Worm (Caenorhabditis elegans) whole organism, midembryonic: ENCODE data around the gene C16B8.4.

ENCODE experiments used
- T22C8.4 ChIP-seq: fragments of 200-800 bp; sonication (Bioruptor generic); IDR thresholded peaks from 2 replicates; pipeline ENCODE4 v1.3.6; 2022; ENCODE audit warnings: missing genetic modification characterization, missing compliant biosample characterization
- klf-2 ChIP-seq: fragments of 200-800 bp; sonication (Bioruptor generic); conservative IDR thresholded peaks from 2 replicates; pipeline ENCODE4 v1.3.6; 2022; ENCODE audit warnings: missing genetic modification reagents, missing genetic modification characterization, missing compliant biosample characterization
- ref-1 ChIP-seq: fragments of 200-800 bp; sonication (Bioruptor generic); conservative IDR thresholded peaks from 2 replicates; pipeline ENCODE4 v1.3.6; 2022; ENCODE audit warnings: missing genetic modification reagents, missing genetic modification characterization, missing compliant biosample characterization
- tab-1 ChIP-seq: fragments of 200-800 bp; sonication (Bioruptor generic); IDR thresholded peaks from 2 replicates; pipeline ENCODE4 v1.3.6; 2022; ENCODE audit warnings: missing genetic modification characterization, missing compliant biosample characterization

DNA sequence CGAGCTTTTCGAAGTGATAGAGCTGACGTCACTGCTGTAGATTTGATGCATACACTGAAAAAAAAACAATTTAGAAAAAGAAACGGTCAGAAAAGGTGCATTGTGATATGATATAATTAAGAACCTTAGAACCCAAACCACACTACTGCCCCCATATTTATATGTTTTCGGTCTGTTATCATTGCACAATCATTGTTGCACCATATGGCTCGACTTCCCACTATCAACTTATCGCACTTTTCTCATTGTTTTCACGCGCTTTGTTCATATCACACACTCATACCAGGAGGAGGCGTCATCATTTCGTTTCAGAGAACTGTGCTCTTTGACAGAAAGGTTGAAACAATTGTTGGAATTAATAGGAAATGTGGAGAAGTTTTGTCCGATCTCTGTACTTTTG, 35.5 kb upstream of the C16B8.4 start:
- TF ChIP-seq klf-2 (GFP tag; lab: Robert Waterston, UW) (no peak), tab-1 (GFP tag; lab: Robert Waterston, UW) (no peak), ref-1 (GFP tag; lab: Robert Waterston, UW) (no peak), T22C8.4 (GFP tag; lab: Robert Waterston, UW) (no peak)
